Fruit fly (Drosophila melanogaster) Kc167 (cell line): ENCODE results near the gene CG3702.

Source experiments
- Myc ChIP-seq: fragments of >200 bp; optimal IDR thresholded peaks from 2 replicates; lab custom pipeline; 2017; ENCODE audit warnings: missing external identifiers
- Sin3A ChIP-seq: fragments of >200 bp; optimal IDR thresholded peaks from 2 replicates; lab custom pipeline; 2018; ENCODE audit warnings: missing external identifiers
- h ChIP-seq: fragments of >200 bp; optimal IDR thresholded peaks from 3 replicates; lab custom pipeline; 2018; ENCODE audit warnings: missing external identifiers
- insv ChIP-seq: fragments of >200 bp; optimal IDR thresholded peaks from 3 replicates; lab custom pipeline; 2018; ENCODE audit warnings: missing external identifiers
- psq ChIP-seq: fragments of >200 bp; optimal IDR thresholded peaks from 2 replicates; lab custom pipeline; 2017; ENCODE audit warnings: missing external identifiers
- ttk ChIP-seq: sonication (Bioruptor generic); optimal IDR thresholded peaks from 2 replicates; lab custom pipeline; 2017; ENCODE audit warnings: missing external identifiers

Gene CG3702

dm6 chr2L:4226792-4227191, at the start of gene CG3702:
Gene CG3702 (minus strand): TSS chr2L:4227097.
- TF ChIP-seq psq (lab: Kevin White, UChicago), result no peak
- TF ChIP-seq ttk (lab: Kevin White, UChicago), result no peak

- no peak for TF ChIP-seq psq (lab: Kevin White, UChicago)
- TF ChIP-seq ttk (lab: Kevin White, UChicago), result no peak
- TF ChIP-seq Myc (lab: Kevin White, UChicago), result no peak
- TF ChIP-seq insv (lab: Kevin White, UChicago), result no peak
- TF ChIP-seq h, result no peak
- TF ChIP-seq Sin3A (lab: Kevin White, UChicago), result no peak
These were observed 30.4 kb upstream of the CG3702 start, which contains the start of gene CG15425 for dm6 chr2L:4257272-4257671. Gene CG15425 (plus strand): TSS chr2L:4257572.

dm6 chr2L:4254945-4255344, 28.0 kb upstream of the CG3702 start:
- TF ChIP-seq Myc (lab: Kevin White, UChicago) (no peak), ttk (lab: Kevin White, UChicago) (no peak), psq (lab: Kevin White, UChicago) (no peak), h (no peak), Sin3A (lab: Kevin White, UChicago) (no peak), insv (lab: Kevin White, UChicago) (no peak)

- no peak for TF ChIP-seq Sin3A (lab: Kevin White, UChicago)
- TF ChIP-seq Myc (lab: Kevin White, UChicago), result no peak
- TF ChIP-seq insv (lab: Kevin White, UChicago), result no peak
- TF ChIP-seq psq (lab: Kevin White, UChicago), result no peak
- TF ChIP-seq ttk (lab: Kevin White, UChicago), result no peak
- TF ChIP-seq h, result no peak
These were observed 26.1 kb upstream of the CG3702 start for dm6 chr2L:4252832-4253473.

- TF ChIP-seq h (no peak), insv (lab: Kevin White, UChicago) (no peak), psq (lab: Kevin White, UChicago) (no peak), ttk (lab: Kevin White, UChicago) (no peak), Myc (lab: Kevin White, UChicago) (no peak), Sin3A (lab: Kevin White, UChicago) (no peak)
These were observed 21.4 kb upstream of the CG3702 start for dm6 chr2L:4248314-4248713.

dm6 chr2L:4246376-4246775, 19.5 kb upstream of the CG3702 start:
- TF ChIP-seq Sin3A (lab: Kevin White, UChicago), result no peak
- TF ChIP-seq Myc (lab: Kevin White, UChicago), result no peak
- TF ChIP-seq psq (lab: Kevin White, UChicago), result no peak
- no peak for TF ChIP-seq ttk (lab: Kevin White, UChicago)
- TF ChIP-seq insv (lab: Kevin White, UChicago), result no peak
- TF ChIP-seq h, result no peak

dm6 chr2L:4241513-4241912, 14.6 kb upstream of the CG3702 start:
- TF ChIP-seq ttk (lab: Kevin White, UChicago), result no peak
- no peak for TF ChIP-seq h
- no peak for TF ChIP-seq Sin3A (lab: Kevin White, UChicago)
- TF ChIP-seq psq (lab: Kevin White, UChicago), result no peak
- TF ChIP-seq Myc (lab: Kevin White, UChicago), result no peak
- TF ChIP-seq insv (lab: Kevin White, UChicago), result no peak

- TF ChIP-seq h, result no peak
- no peak for TF ChIP-seq insv (lab: Kevin White, UChicago)
- TF ChIP-seq Sin3A (lab: Kevin White, UChicago), result no peak
- TF ChIP-seq psq (lab: Kevin White, UChicago), result no peak
- TF ChIP-seq Myc (lab: Kevin White, UChicago), result no peak
These were observed 3.7 kb upstream of the CG3702 start for dm6 chr2L:4230562-4230961.

dm6 chr2L:4227546-4227945, 649 bp upstream of the CG3702 start, which contains the start of gene RpL40:
Gene RpL40 (plus strand): TSS chr2L:4227699.
- no peak for TF ChIP-seq h
- TF ChIP-seq ttk (lab: Kevin White, UChicago), result no peak
- no peak for TF ChIP-seq insv (lab: Kevin White, UChicago)
- no peak for TF ChIP-seq psq (lab: Kevin White, UChicago)
- no peak for TF ChIP-seq Sin3A (lab: Kevin White, UChicago)
- no peak for TF ChIP-seq Myc (lab: Kevin White, UChicago)

- TF ChIP-seq ttk (lab: Kevin White, UChicago), result no peak
- TF ChIP-seq Sin3A (lab: Kevin White, UChicago), result no peak
- no peak for TF ChIP-seq h
- TF ChIP-seq insv (lab: Kevin White, UChicago), result no peak
- TF ChIP-seq Myc (lab: Kevin White, UChicago), result no peak
- TF ChIP-seq psq (lab: Kevin White, UChicago), result no peak
These were observed 2.6 kb downstream of the CG3702 start for dm6 chr2L:4224158-4224799.

- TF ChIP-seq insv (lab: Kevin White, UChicago), result no peak
- no peak for TF ChIP-seq psq (lab: Kevin White, UChicago)
- TF ChIP-seq ttk (lab: Kevin White, UChicago), result no peak
- TF ChIP-seq Sin3A (lab: Kevin White, UChicago), result no peak
- no peak for TF ChIP-seq h
These were observed 4.0 kb downstream of the CG3702 start for dm6 chr2L:4222921-4223279.
